Fruit fly (Drosophila melanogaster) whole organism, pupa: ENCODE results near the gene tweek.

Experiments used
- CG10348 ChIP-seq: fragments of 200-800 bp; sonication (Bioruptor generic); IDR thresholded peaks from 2 replicates; pipeline ENCODE4 v1.3.6; 2022; ENCODE audit warnings: missing biosample characterization, missing genetic modification characterization
- CG12605 ChIP-seq: fragments of 200-800 bp; sonication (Bioruptor generic); IDR thresholded peaks from 2 replicates; pipeline ENCODE4 v1.3.6; 2022; ENCODE audit warnings: missing biosample characterization, missing genetic modification characterization
- CG13204 ChIP-seq: fragments of 200-800 bp; sonication (Bioruptor generic); optimal IDR thresholded peaks from 2 replicates; lab custom pipeline; 2018; ENCODE audit warnings: missing biosample characterization, mild to moderate bottlenecking, missing genetic modification characterization, moderate library complexity
- CG14655 ChIP-seq: fragments of 200-800 bp; sonication (Bioruptor generic); optimal IDR thresholded peaks from 3 replicates; lab custom pipeline; 2017; ENCODE audit warnings: mild to moderate bottlenecking, missing biosample characterization, missing genetic modification reagents, missing genetic modification characterization
- CG15710 ChIP-seq: fragments of 200-800 bp; sonication (Bioruptor generic); optimal IDR thresholded peaks from 2 replicates; lab custom pipeline; 2018; ENCODE audit warnings: missing biosample characterization, mild to moderate bottlenecking, missing genetic modification characterization, moderate library complexity
- CG17806 ChIP-seq: fragments of 200-800 bp; sonication (Bioruptor generic); optimal IDR thresholded peaks from 2 replicates; lab custom pipeline; 2018; ENCODE audit warnings: missing biosample characterization, mild to moderate bottlenecking, missing genetic modification characterization, moderate library complexity
- CG32121 ChIP-seq: fragments of 200-800 bp; sonication (Bioruptor generic); IDR thresholded peaks from 2 replicates; pipeline ENCODE4 v1.3.6; 2022; ENCODE audit warnings: missing biosample characterization, missing genetic modification characterization
- CG34367 ChIP-seq: fragments of 200-800 bp; sonication (Bioruptor generic); optimal IDR thresholded peaks from 2 replicates; lab custom pipeline; 2018; ENCODE audit warnings: missing biosample characterization, mild to moderate bottlenecking, missing genetic modification characterization
- CG4496 ChIP-seq: fragments of 200-800 bp; sonication (Bioruptor generic); IDR thresholded peaks from 3 replicates; pipeline ENCODE4 v1.3.6; 2022; ENCODE audit warnings: missing biosample characterization, missing genetic modification characterization
- CG8159 ChIP-seq: fragments of 200-800 bp; sonication (Bioruptor generic); optimal IDR thresholded peaks from 3 replicates; lab custom pipeline; 2018; ENCODE audit warnings: missing biosample characterization, mild to moderate bottlenecking, missing genetic modification characterization, moderate library complexity
- CG8301 ChIP-seq: fragments of 200-800 bp; sonication (Bioruptor generic); optimal IDR thresholded peaks from 2 replicates; lab custom pipeline; 2018; ENCODE audit warnings: missing biosample characterization, mild to moderate bottlenecking, missing genetic modification characterization
- CG9948 ChIP-seq: fragments of 200-800 bp; sonication (Bioruptor generic); optimal IDR thresholded peaks from 2 replicates; lab custom pipeline; 2018; ENCODE audit warnings: missing biosample characterization, mild to moderate bottlenecking, missing genetic modification characterization, moderate library complexity
- D1 ChIP-seq: fragments of 200-800 bp; sonication (Bioruptor generic); optimal IDR thresholded peaks from 2 replicates; lab custom pipeline; 2018; ENCODE audit warnings: missing biosample characterization, mild to moderate bottlenecking, missing genetic modification characterization, moderate library complexity
- EcR ChIP-seq: fragments of 200-800 bp; sonication (Bioruptor generic); optimal IDR thresholded peaks from 3 replicates; lab custom pipeline; 2019; ENCODE audit warnings: missing biosample characterization, missing genetic modification characterization, mild to moderate bottlenecking, moderate library complexity, missing genetic modification reagents
- Ets98B ChIP-seq: fragments of 200-800 bp; sonication (Bioruptor generic); IDR thresholded peaks from 2 replicates; pipeline ENCODE4 v1.3.6; 2022; ENCODE audit warnings: missing biosample characterization, missing genetic modification characterization
- Pif1A ChIP-seq: fragments of 200-800 bp; sonication (Bioruptor generic); optimal IDR thresholded peaks from 3 replicates; lab custom pipeline; 2016; ENCODE audit warnings: missing biosample characterization, missing genetic modification characterization
- Pif1B ChIP-seq: fragments of 200-800 bp; sonication (Bioruptor generic); optimal IDR thresholded peaks from 3 replicates; lab custom pipeline; 2016; ENCODE audit warnings: missing biosample characterization, missing genetic modification characterization
- Snoo ChIP-seq: fragments of 200-800 bp; sonication (Bioruptor generic); optimal IDR thresholded peaks from 3 replicates; lab custom pipeline; 2017; ENCODE audit warnings: missing biosample characterization, mild to moderate bottlenecking, missing genetic modification characterization, inconsistent platforms
- fd96Ca ChIP-seq: fragments of 200-800 bp; sonication (Bioruptor generic); IDR thresholded peaks from 3 replicates; pipeline ENCODE4 v1.3.6; 2022; ENCODE audit warnings: missing biosample characterization, missing genetic modification characterization
- gl ChIP-seq: fragments of 200-800 bp; sonication (Bioruptor generic); optimal IDR thresholded peaks from 2 replicates; lab custom pipeline; 2018; ENCODE audit warnings: missing biosample characterization, mild to moderate bottlenecking, missing genetic modification characterization
- rn ChIP-seq: fragments of 200-800 bp; sonication (Bioruptor generic); IDR thresholded peaks from 2 replicates; pipeline ENCODE4 v1.3.6; 2022; ENCODE audit warnings: missing biosample characterization, missing genetic modification characterization

The tweek gene

dm6 chr2L:16885347-16885746 lies 2.9 kb upstream of the tweek start:
- TF ChIP-seq CG13204 (GFP tag; lab: Kevin White, UChicago): no peak
- TF ChIP-seq CG14655 (GFP tag; lab: Kevin White, UChicago): no peak
- no peak for TF ChIP-seq rn
- no peak for TF ChIP-seq gl (tag; lab: Kevin White, UChicago)
- no peak for TF ChIP-seq Snoo (tag; lab: Kevin White, UChicago)
- TF ChIP-seq CG12605 (GFP tag; lab: Robert Waterston, UW): no peak
- no peak for TF ChIP-seq Pif1B (GFP tag; lab: Kevin White, UChicago)
- no peak for TF ChIP-seq fd96Ca
- TF ChIP-seq CG8159: no peak
- no peak for TF ChIP-seq CG32121 (GFP tag; lab: Robert Waterston, UW)
- TF ChIP-seq Ets98B (GFP tag; lab: Robert Waterston, UW): no peak
- no peak for TF ChIP-seq CG34367 (tag; lab: Kevin White, UChicago)
- no peak for TF ChIP-seq CG15710 (tag; lab: Kevin White, UChicago)
- no peak for TF ChIP-seq Pif1A (GFP tag; lab: Kevin White, UChicago)
- no peak for TF ChIP-seq D1 (tag; lab: Kevin White, UChicago)
- no peak for TF ChIP-seq CG9948
- no peak for TF ChIP-seq CG17806
- TF ChIP-seq EcR (GFP tag; lab: Kevin White, UChicago): no peak

DNA sequence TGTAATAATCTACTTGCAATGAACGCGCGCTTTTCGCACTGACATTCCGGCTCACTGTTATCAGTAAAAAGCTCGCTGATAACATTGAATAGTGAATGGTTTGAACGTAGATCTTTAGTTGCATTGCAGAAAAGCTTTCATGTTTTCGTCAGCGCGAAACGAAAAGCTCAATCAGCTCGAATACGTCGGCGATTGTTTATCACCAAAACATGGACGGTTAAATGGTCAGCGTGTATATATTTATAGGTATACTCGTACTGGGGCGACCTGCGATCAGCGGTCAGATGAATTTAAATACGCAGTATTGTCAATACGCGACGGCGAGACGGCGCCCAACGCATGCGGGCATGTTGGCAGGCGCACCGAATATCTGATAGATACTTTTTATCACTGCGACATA lies 1.8 kb upstream of the tweek start:
- TF ChIP-seq CG10348 (GFP tag; lab: Robert Waterston, UW): no peak
- no peak for TF ChIP-seq CG13204 (GFP tag; lab: Kevin White, UChicago)
- no peak for TF ChIP-seq CG15710 (tag; lab: Kevin White, UChicago)
- TF ChIP-seq CG32121 (GFP tag; lab: Robert Waterston, UW): no peak
- TF ChIP-seq Ets98B (GFP tag; lab: Robert Waterston, UW): no peak
- TF ChIP-seq gl (tag; lab: Kevin White, UChicago): no peak
- no peak for TF ChIP-seq CG17806
- TF ChIP-seq CG14655 (GFP tag; lab: Kevin White, UChicago): no peak
- no peak for TF ChIP-seq CG34367 (tag; lab: Kevin White, UChicago)
- no peak for TF ChIP-seq CG4496 (GFP tag; lab: Robert Waterston, UW)
- no peak for TF ChIP-seq Snoo (tag; lab: Kevin White, UChicago)
- no peak for TF ChIP-seq rn
- no peak for TF ChIP-seq Pif1B (GFP tag; lab: Kevin White, UChicago)
- no peak for TF ChIP-seq EcR (GFP tag; lab: Kevin White, UChicago)
- no peak for TF ChIP-seq fd96Ca
- TF ChIP-seq CG9948: no peak
- TF ChIP-seq CG12605 (GFP tag; lab: Robert Waterston, UW): no peak
- TF ChIP-seq CG8159: no peak
- TF ChIP-seq CG8301 (tag; lab: Kevin White, UChicago): no peak
- no peak for TF ChIP-seq Pif1A (GFP tag; lab: Kevin White, UChicago)
- TF ChIP-seq, all 21 proteins: peak for 0

dm6 chr2L:16888574-16889376 lies 485 bp downstream of the tweek start:
- TF ChIP-seq D1 (tag; lab: Kevin White, UChicago) (no peak), EcR (GFP tag; lab: Kevin White, UChicago) (peak; percentile 93), Ets98B (GFP tag; lab: Robert Waterston, UW) (no peak), CG32121 (GFP tag; lab: Robert Waterston, UW) (peak; percentile 51; the same call in 1 of the 2 replicates), CG8301 (tag; lab: Kevin White, UChicago) (no peak), CG4496 (GFP tag; lab: Robert Waterston, UW) (peak; percentile 28; the same call in 1 of the 3 replicates), CG34367 (tag; lab: Kevin White, UChicago) (no peak), CG10348 (GFP tag; lab: Robert Waterston, UW) (0 out of 2 replicates have a peak, but pooled peaks have one; percentile 19)

DNA sequence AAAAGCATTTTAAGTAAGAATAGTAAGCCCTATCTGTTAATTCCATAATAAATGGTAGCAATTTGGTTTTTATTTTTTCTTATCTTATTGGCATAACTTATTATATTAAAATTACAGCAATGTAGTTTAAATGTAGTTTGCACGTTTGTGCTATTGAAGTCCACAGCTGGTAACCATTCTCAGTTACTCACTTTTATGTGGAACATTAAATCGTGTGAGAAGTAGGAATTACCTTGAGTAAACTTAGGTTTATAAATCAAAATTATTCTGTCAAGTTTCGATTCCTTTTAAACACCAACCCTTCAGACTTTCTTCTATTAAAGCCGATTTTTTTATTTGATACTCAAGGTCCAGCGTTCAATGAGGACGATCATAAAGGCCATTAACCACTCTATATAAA lies 1.3 kb downstream of the tweek start, which contains the start of gene CG42556:
TSS of gene CG42556 (plus strand) at position 301 of the 400 bp plus-strand sequence.
- TF ChIP-seq Pif1A (GFP tag; lab: Kevin White, UChicago) (no peak), CG12605 (GFP tag; lab: Robert Waterston, UW) (no peak), gl (tag; lab: Kevin White, UChicago) (no peak), CG13204 (GFP tag; lab: Kevin White, UChicago) (no peak), Snoo (tag; lab: Kevin White, UChicago) (no peak), CG8301 (tag; lab: Kevin White, UChicago) (no peak), rn (no peak), D1 (tag; lab: Kevin White, UChicago) (no peak), CG9948 (no peak)
- TF ChIP-seq, all 21 proteins: peak for 0

DNA sequence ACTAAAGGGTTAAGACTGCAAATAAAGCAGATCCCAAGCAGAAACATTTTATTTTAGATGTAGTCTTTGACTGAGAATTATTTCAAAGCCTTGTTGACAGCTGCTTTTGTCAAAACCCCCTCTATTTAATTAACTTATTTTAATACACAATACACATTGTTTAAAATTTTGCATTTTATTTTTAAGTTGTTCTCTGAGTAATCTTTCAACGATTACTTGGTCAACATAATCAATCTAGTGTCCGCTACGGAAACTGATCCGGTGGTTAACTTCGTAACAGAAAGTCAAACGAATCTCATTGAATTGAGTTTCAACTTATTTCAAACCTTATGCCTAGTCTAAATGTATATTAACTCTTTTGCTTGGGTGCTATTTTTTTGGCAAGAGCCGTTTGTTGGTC lies 12.1 kb downstream of the tweek start, which contains the start of gene CG31805:
TSS of gene CG31805 (minus strand) at position 101 of the 400 bp plus-strand sequence.
- TF ChIP-seq CG4496 (GFP tag; lab: Robert Waterston, UW) (no peak), CG13204 (GFP tag; lab: Kevin White, UChicago) (no peak), EcR (GFP tag; lab: Kevin White, UChicago) (no peak), CG34367 (tag; lab: Kevin White, UChicago) (no peak), CG9948 (no peak), fd96Ca (no peak), D1 (tag; lab: Kevin White, UChicago) (no peak), Snoo (tag; lab: Kevin White, UChicago) (no peak), Pif1A (GFP tag; lab: Kevin White, UChicago) (no peak), gl (tag; lab: Kevin White, UChicago) (no peak), rn (no peak), CG32121 (GFP tag; lab: Robert Waterston, UW) (no peak)
